Worm (Caenorhabditis elegans): ENCODE data around the gene clc-31.

The clc-31 gene

DNA sequence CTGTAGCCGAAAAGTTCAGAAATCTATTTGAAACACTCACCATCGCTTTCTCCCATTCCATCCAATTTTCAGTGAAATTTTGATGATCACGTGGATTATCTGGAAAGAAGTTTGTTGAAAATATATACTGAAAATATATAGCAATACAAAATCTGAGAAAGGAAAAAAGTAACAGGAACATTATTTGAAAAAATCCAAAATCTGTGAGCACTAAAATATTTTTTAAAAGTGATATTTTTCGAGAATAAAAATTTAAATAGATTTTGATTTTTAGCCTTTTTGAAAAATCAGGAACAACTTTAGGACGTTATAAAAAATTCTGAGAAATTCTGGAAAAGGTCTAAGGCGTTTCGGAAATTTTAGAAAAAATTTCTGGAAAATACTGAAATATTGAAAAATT lies 16.6 kb downstream of the clc-31 start, which contains the start of gene dmsr-4:
Gene dmsr-4, minus strand, starts transcription at position 101 of the 400 bp plus-strand sequence.
- TF ChIP-seq ZK546.5 (tag; optimal IDR thresholded peaks at IDR 0.05) (no peak), fos-1 (tag; optimal IDR thresholded peaks at IDR 0.05) (no peak), unc-62 (GFP tag; optimal IDR thresholded peaks at IDR 0.05) (no peak), nhr-129 (tag; optimal IDR thresholded peaks at IDR 0.05) (no peak), elt-1 (tag; optimal IDR thresholded peaks at IDR 0.05) (no peak), unc-55 (GFP tag; optimal IDR thresholded peaks at IDR 0.05) (no peak), unc-39 (tag; optimal IDR thresholded peaks at IDR 0.05) (no peak), elt-3 (tag; optimal IDR thresholded peaks at IDR 0.05) (no peak), lin-13 (GFP tag; optimal IDR thresholded peaks at IDR 0.05) (no peak), lsy-2 (tag; optimal IDR thresholded peaks at IDR 0.05) (no peak), nhr-6 (tag; optimal IDR thresholded peaks at IDR 0.05) (no peak)

DNA sequence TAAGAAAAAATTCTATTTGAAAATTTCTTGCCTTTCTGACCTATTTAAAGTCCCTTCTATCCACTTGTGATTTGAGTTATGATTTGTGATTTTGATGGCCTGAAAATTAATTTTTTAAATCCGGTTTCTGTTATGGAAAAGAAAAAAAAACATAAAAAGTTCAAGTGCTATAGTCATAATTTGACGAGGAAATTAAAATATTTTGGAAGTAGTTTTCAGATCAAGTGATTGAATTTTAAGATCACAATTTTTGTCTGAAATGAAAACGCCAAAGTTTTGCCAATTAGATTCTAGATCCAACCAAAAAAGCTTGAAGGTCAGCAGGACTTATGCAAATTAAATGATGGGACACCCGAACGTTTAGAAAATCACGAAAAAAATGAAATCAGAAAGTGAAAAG lies 27.1 kb downstream of the clc-31 start, which contains the start of gene ptr-3:
Gene ptr-3, minus strand, starts transcription at position 101 of the 400 bp plus-strand sequence.
- TF ChIP-seq Y55F3AM.14 (GFP tag; optimal IDR thresholded peaks at IDR 0.05) = no peak
- TF ChIP-seq nhr-77 (tag; optimal IDR thresholded peaks at IDR 0.05) = no peak
- no peak for TF ChIP-seq C34F6.9 (tag; optimal IDR thresholded peaks at IDR 0.05)
- no peak for TF ChIP-seq nhr-129 (tag; optimal IDR thresholded peaks at IDR 0.05)
- TF ChIP-seq nhr-237 (tag; optimal IDR thresholded peaks at IDR 0.05) = no peak
- no peak for TF ChIP-seq ZK546.5 (tag; optimal IDR thresholded peaks at IDR 0.05)
- no peak for TF ChIP-seq nhr-6 (tag; optimal IDR thresholded peaks at IDR 0.05)
- TF ChIP-seq egl-27 (tag; optimal IDR thresholded peaks at IDR 0.05) = no peak
- TF ChIP-seq ceh-82 (tag; optimal IDR thresholded peaks at IDR 0.05) = no peak
- TF ChIP-seq gmeb-1 (tag; optimal IDR thresholded peaks at IDR 0.05) = no peak
- TF ChIP-seq R02D3.7 (tag; optimal IDR thresholded peaks at IDR 0.05) = no peak
- TF ChIP-seq snpc-4 (tag; optimal IDR thresholded peaks at IDR 0.05) = no peak
- TF ChIP-seq ztf-4 (tag; optimal IDR thresholded peaks at IDR 0.05) = no peak
- no peak for TF ChIP-seq unc-62 (GFP tag; optimal IDR thresholded peaks at IDR 0.05)

DNA sequence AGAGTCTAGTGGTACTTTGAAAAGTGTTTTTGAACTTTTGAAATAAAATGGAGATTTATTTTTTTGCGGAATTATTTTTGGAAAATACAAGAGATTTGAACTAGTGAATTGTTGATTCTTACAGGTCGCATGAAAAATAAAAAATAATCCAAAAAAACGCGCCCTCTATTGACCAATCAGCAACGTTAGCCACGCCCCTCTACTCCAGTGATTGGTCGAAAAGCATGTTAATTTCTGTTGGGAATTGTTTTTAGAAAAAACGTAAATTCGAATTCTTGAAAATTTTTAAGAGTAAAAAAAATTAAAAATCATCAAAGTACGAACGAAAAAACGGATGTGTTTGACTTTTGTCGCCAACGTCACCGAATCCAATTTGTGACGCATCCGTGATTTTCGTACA lies 30.1 kb downstream of the clc-31 start:
- TF ChIP-seq elt-1 (tag; optimal IDR thresholded peaks at IDR 0.05) (no peak), alr-1 (tag; optimal IDR thresholded peaks at IDR 0.05) (no peak), ceh-16 (tag; optimal IDR thresholded peaks at IDR 0.05) (no peak), gmeb-1 (tag; optimal IDR thresholded peaks at IDR 0.05) (no peak), lin-11 (tag; optimal IDR thresholded peaks at IDR 0.05) (no peak), ztf-4 (tag; optimal IDR thresholded peaks at IDR 0.05) (no peak), nhr-23 (tag; optimal IDR thresholded peaks at IDR 0.05) (no peak)

DNA sequence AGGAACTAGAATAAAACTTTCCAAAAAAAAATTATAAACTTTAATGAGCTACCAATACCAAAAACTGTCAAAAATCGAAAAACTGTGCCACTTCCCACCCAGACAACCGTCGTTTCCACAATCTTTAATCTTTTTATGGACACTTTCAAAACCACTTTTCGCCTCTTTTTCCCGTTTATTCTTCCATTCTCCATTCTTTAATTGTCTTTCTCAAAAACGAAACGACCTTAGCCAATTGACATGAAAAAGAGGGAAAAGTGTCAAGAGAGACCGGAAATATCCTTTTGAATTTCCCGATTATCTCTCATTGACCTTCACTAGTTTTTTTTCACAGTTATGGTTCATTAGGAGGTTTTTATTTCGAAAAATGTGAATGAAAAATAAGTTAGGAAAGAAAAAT lies 31.2 kb downstream of the clc-31 start:
- TF ChIP-seq sma-9 (GFP tag; optimal IDR thresholded peaks at IDR 0.05) (no peak), sma-9 (tag; optimal IDR thresholded peaks at IDR 0.05) (no peak), ztf-4 (tag; optimal IDR thresholded peaks at IDR 0.05) (no peak), ceh-82 (tag; optimal IDR thresholded peaks at IDR 0.05) (no peak), nhr-129 (tag; optimal IDR thresholded peaks at IDR 0.05) (no peak), elt-3 (tag; optimal IDR thresholded peaks at IDR 0.05) (no peak), unc-39 (tag; optimal IDR thresholded peaks at IDR 0.05) (no peak), F13H6.1 (tag; optimal IDR thresholded peaks at IDR 0.05) (no peak), nhr-6 (tag; optimal IDR thresholded peaks at IDR 0.05) (no peak), R02D3.7 (tag; optimal IDR thresholded peaks at IDR 0.05) (no peak), C34F6.9 (tag; optimal IDR thresholded peaks at IDR 0.05) (no peak), nhr-11 (tag; optimal IDR thresholded peaks at IDR 0.05) (no peak), gmeb-1 (tag; optimal IDR thresholded peaks at IDR 0.05) (no peak), mbf-1 (tag; optimal IDR thresholded peaks at IDR 0.05) (no peak)

DNA sequence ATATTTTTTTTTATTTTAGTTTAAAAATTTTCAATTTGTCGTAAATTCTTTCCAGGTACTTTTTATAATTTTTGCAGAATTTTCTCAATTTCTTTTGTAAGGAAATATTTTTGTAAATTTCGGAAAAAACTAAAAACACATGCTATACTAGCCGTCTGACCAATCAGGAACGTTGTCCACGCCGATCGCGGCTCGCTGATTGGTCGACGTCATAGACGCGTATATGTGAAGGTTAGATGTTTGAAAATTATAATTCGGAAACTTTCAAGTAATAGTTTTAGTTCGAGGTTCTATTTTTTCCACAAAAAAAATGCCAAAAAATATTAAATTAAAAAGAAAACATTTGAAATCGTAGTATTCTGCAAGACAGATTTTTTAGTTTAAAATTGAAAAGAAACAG lies 31.9 kb downstream of the clc-31 start:
- no peak for TF ChIP-seq ztf-1 (GFP tag; conservative IDR thresholded peaks at IDR 0.05)
- TF ChIP-seq unc-62 (GFP tag; optimal IDR thresholded peaks at IDR 0.05) = no peak
- TF ChIP-seq nhr-10 (tag; optimal IDR thresholded peaks at IDR 0.05) = no peak
- no peak for TF ChIP-seq unc-39 (tag; optimal IDR thresholded peaks at IDR 0.05)
- no peak for TF ChIP-seq ztf-11 (tag; optimal IDR thresholded peaks at IDR 0.05)
- TF ChIP-seq lsy-2 (tag; optimal IDR thresholded peaks at IDR 0.05) = no peak
- no peak for TF ChIP-seq snpc-4 (tag; optimal IDR thresholded peaks at IDR 0.05)
- no peak for TF ChIP-seq F13H6.1 (tag; optimal IDR thresholded peaks at IDR 0.05)
- TF ChIP-seq ZK546.5 (tag; optimal IDR thresholded peaks at IDR 0.05) = no peak
- TF ChIP-seq Y55F3AM.14 (GFP tag; optimal IDR thresholded peaks at IDR 0.05) = no peak

DNA sequence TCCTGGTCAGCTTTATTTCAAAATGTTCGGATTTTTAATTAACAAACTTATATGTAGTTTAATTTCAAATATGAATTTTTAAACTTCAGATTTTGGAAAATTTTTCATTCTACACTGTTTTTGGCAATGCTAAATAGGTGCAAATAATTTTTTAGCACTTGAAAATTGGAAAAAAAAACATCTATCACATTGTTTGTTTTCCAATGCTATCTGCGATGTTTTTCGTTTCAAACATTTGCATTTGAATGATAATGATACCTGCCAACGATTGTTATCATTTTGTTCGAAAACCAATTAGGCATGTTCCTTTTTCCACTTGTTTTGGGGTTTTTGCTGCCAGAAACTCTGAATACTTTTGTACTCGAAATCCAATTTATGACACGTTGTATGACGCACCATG lies 34.6 kb downstream of the clc-31 start, which contains the start of gene C03H5.4:
Gene C03H5.4, plus strand, starts transcription at position 301 of the 400 bp plus-strand sequence.
- no peak for TF ChIP-seq ztf-4 (tag; optimal IDR thresholded peaks at IDR 0.05)
- TF ChIP-seq ceh-82 (tag; optimal IDR thresholded peaks at IDR 0.05) = no peak
- TF ChIP-seq nhr-77 (tag; optimal IDR thresholded peaks at IDR 0.05) = no peak
- no peak for TF ChIP-seq elt-3 (tag; optimal IDR thresholded peaks at IDR 0.05)
- no peak for TF ChIP-seq nhr-6 (tag; optimal IDR thresholded peaks at IDR 0.05)
- no peak for TF ChIP-seq nhr-21 (tag; optimal IDR thresholded peaks at IDR 0.05)
- no peak for TF ChIP-seq ztf-1 (GFP tag; conservative IDR thresholded peaks at IDR 0.05)
- no peak for TF ChIP-seq R02D3.7 (tag; optimal IDR thresholded peaks at IDR 0.05)
- no peak for TF ChIP-seq mbf-1 (tag; optimal IDR thresholded peaks at IDR 0.05)
